Fruit fly (Drosophila melanogaster) whole organism, embryonic: ENCODE results near the gene alpha-Est7.
A peak's percentile ranks its signal among the peaks of the same experiment; 100 is the strongest.

Experiments
- Atf-2 ChIP-seq: fragments of 200-800 bp; sonication (Bioruptor generic); optimal IDR thresholded peaks from 2 replicates; lab custom pipeline; 2016; ENCODE audit warnings: missing biosample characterization, missing genetic modification characterization
- Atf3 ChIP-seq: fragments of 200-800 bp; sonication (Bioruptor generic); optimal IDR thresholded peaks from 3 replicates; lab custom pipeline; 2016; ENCODE audit warnings: missing biosample characterization, missing genetic modification characterization
- CG10654 ChIP-seq: fragments of 200-800 bp; sonication (Bioruptor generic); optimal IDR thresholded peaks from 2 replicates; lab custom pipeline; 2016; ENCODE audit warnings: missing biosample characterization, missing genetic modification characterization
- CG12071 ChIP-seq: fragments of 200-800 bp; sonication (Bioruptor generic); optimal IDR thresholded peaks from 3 replicates; lab custom pipeline; 2018; ENCODE audit warnings: missing biosample characterization, mild to moderate bottlenecking, missing genetic modification characterization
- CG1233 ChIP-seq: fragments of 200-800 bp; sonication (Bioruptor generic); optimal IDR thresholded peaks from 4 replicates; lab custom pipeline; 2018; ENCODE audit warnings: missing biosample characterization, mild to moderate bottlenecking, missing genetic modification characterization
- CG13424 ChIP-seq: fragments of 200-800 bp; sonication (Bioruptor generic); optimal IDR thresholded peaks from 2 replicates; lab custom pipeline; 2019; ENCODE audit warnings: missing biosample characterization, mild to moderate bottlenecking, missing genetic modification characterization, moderate library complexity
- CG13775 ChIP-seq: fragments of 200-800 bp; sonication (Bioruptor generic); optimal IDR thresholded peaks from 3 replicates; lab custom pipeline; 2017; ENCODE audit warnings: missing biosample characterization, mild to moderate bottlenecking, missing genetic modification characterization
- CG15073 ChIP-seq: fragments of 200-800 bp; sonication (Bioruptor generic); optimal IDR thresholded peaks from 2 replicates; lab custom pipeline; 2016; ENCODE audit warnings: missing biosample characterization, missing genetic modification characterization
- CG15269 ChIP-seq: fragments of 200-800 bp; sonication (Bioruptor generic); optimal IDR thresholded peaks from 2 replicates; lab custom pipeline; 2018; ENCODE audit warnings: missing biosample characterization, mild to moderate bottlenecking, missing genetic modification characterization, moderate library complexity
- CG18262 ChIP-seq: fragments of 200-800 bp; optimal IDR thresholded peaks from 3 replicates; lab custom pipeline; 2019; ENCODE audit warnings: missing biosample characterization, mild to moderate bottlenecking, missing genetic modification characterization, moderate library complexity
- CG1832 ChIP-seq: fragments of 200-800 bp; sonication (Bioruptor generic); optimal IDR thresholded peaks from 2 replicates; lab custom pipeline; 2017; ENCODE audit warnings: missing biosample characterization, mild to moderate bottlenecking, missing genetic modification characterization, inconsistent platforms
- CG30431 ChIP-seq: fragments of 200-800 bp; sonication (Bioruptor generic); optimal IDR thresholded peaks from 2 replicates; lab custom pipeline; 2017; ENCODE audit warnings: missing biosample characterization, missing genetic modification characterization
- CG3065 ChIP-seq: fragments of 200-800 bp; sonication (Bioruptor generic); optimal IDR thresholded peaks from 2 replicates; lab custom pipeline; 2016; ENCODE audit warnings: missing biosample characterization, missing genetic modification characterization
- CG32772 ChIP-seq: fragments of 200-800 bp; sonication (Bioruptor generic); IDR thresholded peaks from 2 replicates; pipeline ENCODE4 v1.3.6; 2022; ENCODE audit warnings: missing biosample characterization, missing genetic modification characterization
- CG33557 ChIP-seq: fragments of 200-800 bp; sonication (Bioruptor generic); optimal IDR thresholded peaks from 2 replicates; lab custom pipeline; 2019; ENCODE audit warnings: missing biosample characterization, mild to moderate bottlenecking, missing genetic modification characterization, moderate library complexity
- CG4328 ChIP-seq: fragments of 200-800 bp; sonication (Bioruptor generic); optimal IDR thresholded peaks from 3 replicates; lab custom pipeline; 2017; ENCODE audit warnings: missing biosample characterization, missing genetic modification reagents, missing genetic modification characterization
- CG4360 ChIP-seq: fragments of 200-800 bp; sonication (Bioruptor generic); IDR thresholded peaks from 2 replicates; pipeline ENCODE4 v1.3.6; 2022; ENCODE audit warnings: missing biosample characterization, missing genetic modification characterization
- CG43689 ChIP-seq: fragments of 200-800 bp; sonication (Bioruptor generic); IDR thresholded peaks from 2 replicates; pipeline ENCODE4 v1.3.6; 2022; ENCODE audit warnings: missing biosample characterization, missing genetic modification characterization
- CG4707 ChIP-seq: fragments of 200-800 bp; sonication (Bioruptor generic); optimal IDR thresholded peaks from 2 replicates; lab custom pipeline; 2018; ENCODE audit warnings: missing biosample characterization, mild to moderate bottlenecking, missing genetic modification characterization, moderate library complexity
- CG8388 ChIP-seq: fragments of 200-800 bp; sonication (Bioruptor generic); optimal IDR thresholded peaks from 2 replicates; lab custom pipeline; 2019; ENCODE audit warnings: missing biosample characterization, mild to moderate bottlenecking, missing genetic modification characterization, moderate library complexity
- CG8765 ChIP-seq: fragments of 200-800 bp; sonication (Bioruptor generic); IDR thresholded peaks from 2 replicates; pipeline ENCODE4 v1.3.6; 2022; ENCODE audit warnings: missing biosample characterization, missing genetic modification characterization
- CG8924 ChIP-seq: fragments of 200-800 bp; optimal IDR thresholded peaks from 3 replicates; lab custom pipeline; 2019; ENCODE audit warnings: missing biosample characterization, mild to moderate bottlenecking, missing genetic modification characterization, moderate library complexity
- CG9876 ChIP-seq: fragments of 200-800 bp; sonication (Bioruptor generic); optimal IDR thresholded peaks from 2 replicates; lab custom pipeline; 2016; ENCODE audit warnings: missing biosample characterization, missing genetic modification characterization
- Chrac-16 ChIP-seq: fragments of 200-800 bp; sonication (Bioruptor generic); optimal IDR thresholded peaks from 3 replicates; lab custom pipeline; 2016; ENCODE audit warnings: missing biosample characterization, missing genetic modification characterization
- D19B ChIP-seq: fragments of 200-800 bp; sonication (Bioruptor generic); optimal IDR thresholded peaks from 2 replicates; lab custom pipeline; 2017; ENCODE audit warnings: missing biosample characterization, mild to moderate bottlenecking, missing genetic modification characterization
- Ets97D ChIP-seq: fragments of 200-800 bp; sonication (Bioruptor generic); optimal IDR thresholded peaks from 3 replicates; lab custom pipeline; 2016; ENCODE audit warnings: missing biosample characterization, missing genetic modification characterization
- Meics ChIP-seq: fragments of 200-800 bp; sonication (Bioruptor generic); optimal IDR thresholded peaks from 2 replicates; lab custom pipeline; 2017; ENCODE audit warnings: missing biosample characterization, mild to moderate bottlenecking, missing genetic modification characterization
- NC2α ChIP-seq: fragments of 200-800 bp; sonication (Bioruptor generic); optimal IDR thresholded peaks from 2 replicates; lab custom pipeline; 2016; ENCODE audit warnings: missing biosample characterization, missing genetic modification characterization
- NfI ChIP-seq: fragments of 200-800 bp; sonication (Bioruptor generic); optimal IDR thresholded peaks from 3 replicates; lab custom pipeline; 2018; ENCODE audit warnings: missing biosample characterization, mild to moderate bottlenecking, missing genetic modification characterization, moderate library complexity
- Rx ChIP-seq: fragments of 200-800 bp; sonication (Bioruptor generic); IDR thresholded peaks from 2 replicates; pipeline ENCODE4 v1.3.6; 2022; ENCODE audit warnings: missing biosample characterization, missing genetic modification characterization
- Spps ChIP-seq: fragments of 200-800 bp; sonication (Bioruptor generic); optimal IDR thresholded peaks from 2 replicates; lab custom pipeline; 2018; ENCODE audit warnings: missing biosample characterization, mild to moderate bottlenecking, missing genetic modification characterization
- aop ChIP-seq: fragments of 200-800 bp; sonication (Bioruptor generic); IDR thresholded peaks from 2 replicates; pipeline ENCODE4 v1.3.6; 2022; ENCODE audit warnings: missing biosample characterization, missing genetic modification characterization
- ase ChIP-seq: fragments of 200-800 bp; sonication (Bioruptor generic); IDR thresholded peaks from 3 replicates; pipeline ENCODE4 v1.3.6; 2022; ENCODE audit warnings: missing biosample characterization, missing genetic modification characterization
- bbx ChIP-seq: fragments of 200-800 bp; sonication (Bioruptor generic); IDR thresholded peaks from 2 replicates; pipeline ENCODE4 v1.3.6; 2022; ENCODE audit warnings: missing biosample characterization, missing genetic modification characterization; ENCODE audit not compliant: partially characterized antibody
- crol ChIP-seq: fragments of 200-800 bp; sonication (Bioruptor generic); IDR thresholded peaks from 2 replicates; pipeline ENCODE4 v1.3.6; 2022; ENCODE audit warnings: missing biosample characterization, missing genetic modification characterization
- dati ChIP-seq: fragments of 200-800 bp; sonication (Bioruptor generic); IDR thresholded peaks from 2 replicates; pipeline ENCODE4 v1.3.6; 2022; ENCODE audit warnings: missing biosample characterization, missing genetic modification characterization
- disco-r ChIP-seq: fragments of 200-800 bp; sonication (Bioruptor generic); optimal IDR thresholded peaks from 2 replicates; lab custom pipeline; 2016; ENCODE audit warnings: missing biosample characterization, missing genetic modification characterization
- fru ChIP-seq: fragments of >200 bp; optimal IDR thresholded peaks from 2 replicates; lab custom pipeline; 2017
- gfzf ChIP-seq: fragments of 200-800 bp; sonication (Bioruptor generic); optimal IDR thresholded peaks from 2 replicates; lab custom pipeline; 2016; ENCODE audit warnings: missing biosample characterization, mild to moderate bottlenecking, missing genetic modification characterization, moderate library complexity
- h ChIP-seq: fragments of >200 bp; optimal IDR thresholded peaks from 2 replicates; lab custom pipeline; 2017
- hb ChIP-seq: fragments of 200-800 bp; sonication (Bioruptor generic); IDR thresholded peaks from 3 replicates; pipeline ENCODE4 v1.3.6; 2022; ENCODE audit warnings: missing biosample characterization, missing genetic modification characterization; ENCODE audit not compliant: partially characterized antibody
- klu ChIP-seq: fragments of 200-800 bp; sonication (Bioruptor generic); IDR thresholded peaks from 2 replicates; pipeline ENCODE4 v1.3.6; 2022; ENCODE audit warnings: missing biosample characterization, missing genetic modification characterization
- mam ChIP-seq: fragments of 200-800 bp; sonication (Bioruptor generic); optimal IDR thresholded peaks from 3 replicates; lab custom pipeline; 2016; ENCODE audit warnings: missing biosample characterization, missing genetic modification characterization
- nerfin-1 ChIP-seq: fragments of 200-800 bp; sonication (Bioruptor generic); optimal IDR thresholded peaks from 3 replicates; lab custom pipeline; 2019; ENCODE audit warnings: missing biosample characterization, mild to moderate bottlenecking, missing genetic modification characterization, moderate library complexity
- nmo ChIP-seq: fragments of 200-800 bp; sonication (Bioruptor generic); optimal IDR thresholded peaks from 2 replicates; lab custom pipeline; 2018; ENCODE audit warnings: missing biosample characterization, mild to moderate bottlenecking, missing genetic modification characterization, moderate library complexity
- nom ChIP-seq: fragments of 200-800 bp; sonication (Bioruptor generic); optimal IDR thresholded peaks from 2 replicates; lab custom pipeline; 2017; ENCODE audit warnings: missing biosample characterization, missing genetic modification characterization, mild to moderate bottlenecking, moderate library complexity, missing genetic modification reagents
- pros ChIP-seq: fragments of 200-800 bp; sonication (Bioruptor generic); optimal IDR thresholded peaks from 3 replicates; lab custom pipeline; 2019; ENCODE audit warnings: missing biosample characterization, mild to moderate bottlenecking, missing genetic modification characterization, moderate library complexity
- psq ChIP-seq: fragments of 200-800 bp; sonication (Bioruptor generic); optimal IDR thresholded peaks from 2 replicates; lab custom pipeline; 2017; ENCODE audit warnings: missing biosample characterization, missing genetic modification characterization
- run ChIP-seq: fragments of 200-800 bp; sonication (Bioruptor generic); optimal IDR thresholded peaks from 3 replicates; lab custom pipeline; 2018; ENCODE audit warnings: missing biosample characterization, mild to moderate bottlenecking, missing genetic modification characterization
- so ChIP-seq: fragments of 200-800 bp; sonication (Bioruptor generic); IDR thresholded peaks from 3 replicates; pipeline ENCODE4 v1.3.6; 2022; ENCODE audit warnings: missing biosample characterization, missing genetic modification characterization
- unpg ChIP-seq: fragments of 200-800 bp; sonication (Bioruptor generic); optimal IDR thresholded peaks from 3 replicates; lab custom pipeline; 2018; ENCODE audit warnings: missing biosample characterization, mild to moderate bottlenecking, missing genetic modification characterization, moderate library complexity
- vfl ChIP-seq: fragments of 200-800 bp; sonication (Bioruptor generic); optimal IDR thresholded peaks from 2 replicates; lab custom pipeline; 2016; ENCODE audit warnings: missing biosample characterization, missing genetic modification characterization
- z ChIP-seq: fragments of 200-800 bp; sonication (Bioruptor generic); IDR thresholded peaks from 3 replicates; pipeline ENCODE4 v1.3.6; 2022; ENCODE audit warnings: missing biosample characterization, missing genetic modification characterization

Gene alpha-Est7

DNA sequence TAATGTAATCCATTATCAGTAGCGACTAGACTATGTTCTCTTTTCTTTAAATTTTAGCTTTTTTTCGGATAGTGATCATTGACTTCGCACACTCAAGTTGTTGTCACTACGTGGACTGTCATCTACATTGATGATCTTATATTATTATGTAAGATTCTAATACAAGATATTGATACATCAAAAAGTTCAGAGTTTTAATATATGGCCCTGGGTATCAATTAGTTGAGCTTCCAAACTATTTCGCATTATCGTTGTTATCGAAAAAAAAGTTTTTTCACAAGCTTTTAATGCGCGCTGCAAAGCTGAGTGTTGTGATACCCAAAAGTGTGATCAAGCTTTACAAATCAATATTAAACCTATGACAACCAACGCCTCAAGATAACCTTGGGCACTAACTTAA, 31.5 kb downstream of the alpha-Est7 start (continued):
- no peak for TF ChIP-seq CG43689 (GFP tag; lab: Robert Waterston, UW)
- no peak for TF ChIP-seq Rx (GFP tag; lab: Robert Waterston, UW)
- TF ChIP-seq mam (GFP tag; lab: Kevin White, UChicago) = peak; percentile 22
- TF ChIP-seq so (GFP tag; lab: Robert Waterston, UW) = no peak
- no peak for TF ChIP-seq nom (GFP tag; lab: Kevin White, UChicago)
- TF ChIP-seq CG4360 (GFP tag; lab: Robert Waterston, UW) = no peak
- no peak for TF ChIP-seq disco-r (GFP tag; lab: Kevin White, UChicago)
- TF ChIP-seq CG1233 (GFP tag; lab: Kevin White, UChicago) = no peak
- no peak for TF ChIP-seq CG8388 (GFP tag; lab: Kevin White, UChicago)
- no peak for TF ChIP-seq CG9876
- no peak for TF ChIP-seq CG8924
- no peak for TF ChIP-seq Atf3 (GFP tag; lab: Kevin White, UChicago)
- TF ChIP-seq D19B = peak; percentile 98
- TF ChIP-seq CG3065 (GFP tag; lab: Kevin White, UChicago) = no peak
- TF ChIP-seq h (lab: Kevin White, UChicago) = no peak
- no peak for TF ChIP-seq CG4707 (GFP tag; lab: Kevin White, UChicago)
- no peak for TF ChIP-seq NfI (GFP tag; lab: Kevin White, UChicago)
- TF ChIP-seq CG12071 (GFP tag; lab: Kevin White, UChicago) = no peak
- TF ChIP-seq CG10654 (GFP tag; lab: Kevin White, UChicago) = no peak
- TF ChIP-seq CG8765 (GFP tag; lab: Robert Waterston, UW) = no peak
- TF ChIP-seq CG18262 (tag; lab: Kevin White, UChicago) = no peak
- TF ChIP-seq NC2α (GFP tag; lab: Kevin White, UChicago) = no peak
- no peak for TF ChIP-seq CG15073 (GFP tag; lab: Kevin White, UChicago)
- TF ChIP-seq dati (GFP tag; lab: Robert Waterston, UW) = no peak
- no peak for TF ChIP-seq CG30431 (GFP tag; lab: Kevin White, UChicago)
- TF ChIP-seq ase (GFP tag; lab: Robert Waterston, UW) = no peak
- TF ChIP-seq Chrac-16 = no peak
- TF ChIP-seq run (tag; lab: Kevin White, UChicago) = no peak
- no peak for TF ChIP-seq pros
- peak; percentile 6 for TF ChIP-seq gfzf
- TF ChIP-seq nerfin-1 = no peak
- TF ChIP-seq Atf-2 (GFP tag; lab: Kevin White, UChicago) = no peak
- no peak for TF ChIP-seq klu (GFP tag; lab: Robert Waterston, UW)
- TF ChIP-seq CG1832 (GFP tag; lab: Kevin White, UChicago) = no peak
- TF ChIP-seq CG13424 = no peak
- no peak for TF ChIP-seq vfl
- no peak for TF ChIP-seq CG4328 (GFP tag; lab: Kevin White, UChicago)
- peak; percentile 23 for TF ChIP-seq unpg
- peak; percentile 40 for TF ChIP-seq nmo (GFP tag; lab: Kevin White, UChicago)
- no peak for TF ChIP-seq aop
- TF ChIP-seq fru (lab: Kevin White, UChicago) = no peak
- TF ChIP-seq CG13775 (GFP tag; lab: Kevin White, UChicago) = no peak
- no peak for TF ChIP-seq Ets97D (GFP tag; lab: Kevin White, UChicago)
- TF ChIP-seq hb (GFP tag; lab: Robert Waterston, UW) = peak; percentile 71; the same call in 2 of the 3 replicates
- no peak for TF ChIP-seq CG33557 (GFP tag; lab: Kevin White, UChicago)
- TF ChIP-seq z (GFP tag; lab: Robert Waterston, UW) = no peak
- TF ChIP-seq psq (GFP tag; lab: Kevin White, UChicago) = no peak
- 0 out of 2 replicates have a peak, but pooled peaks have one; percentile 15 for TF ChIP-seq CG32772 (GFP tag; lab: Robert Waterston, UW)
- TF ChIP-seq bbx (GFP tag; lab: Robert Waterston, UW) = no peak; the same call in 1 of the 2 replicates
- TF ChIP-seq CG15269 = peak; percentile 41
- TF ChIP-seq Meics (GFP tag; lab: Kevin White, UChicago) = peak; percentile 26
- no peak for TF ChIP-seq crol (GFP tag; lab: Robert Waterston, UW)
- no peak for TF ChIP-seq Spps (tag; lab: Kevin White, UChicago)
